Worm (Caenorhabditis elegans) whole organism, L4/young adult: Measurements from ENCODE around the gene cox-10.

Experiments
- W03F9.2 ChIP-seq: fragments of 150-350 bp; optimal IDR thresholded peaks from 2 replicates; lab custom pipeline; 2014; ENCODE audit warnings: missing biosample characterization, missing genetic modification characterization
- him-1 ChIP-seq: sonication (generic microtip); optimal IDR thresholded peaks from 2 replicates; lab custom pipeline; 2016; ENCODE audit warnings: missing genotype, missing genetic modification reagents, missing genetic modification characterization, missing compliant biosample characterization

DNA sequence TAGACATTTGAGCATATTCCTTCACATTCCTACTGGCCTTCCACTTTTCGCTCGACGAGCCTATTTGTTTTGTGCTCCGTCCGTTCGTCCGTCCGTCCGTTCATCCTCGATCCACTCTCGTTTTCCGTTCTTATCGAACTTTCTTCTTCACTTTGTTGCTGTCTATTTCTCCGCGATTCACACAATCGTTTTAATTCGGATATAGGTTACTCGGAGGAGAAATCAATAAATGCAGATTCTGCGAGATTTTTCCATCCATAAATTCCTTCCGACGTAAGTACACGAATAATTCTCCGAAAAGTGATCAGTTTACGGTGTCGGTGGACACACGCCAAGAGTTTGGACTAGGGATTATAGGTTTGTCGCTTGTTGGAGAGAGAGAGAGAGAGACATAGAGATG lies 12.9 kb downstream of the cox-10 start:
- TF ChIP-seq him-1 (tag; lab: Kevin White, UChicago) (no peak), W03F9.2 (tag; lab: Kevin White, UChicago) (no peak)
